Worm (Caenorhabditis elegans): ENCODE results near the gene C05D12.2.

C05D12.2 gene

DNA sequence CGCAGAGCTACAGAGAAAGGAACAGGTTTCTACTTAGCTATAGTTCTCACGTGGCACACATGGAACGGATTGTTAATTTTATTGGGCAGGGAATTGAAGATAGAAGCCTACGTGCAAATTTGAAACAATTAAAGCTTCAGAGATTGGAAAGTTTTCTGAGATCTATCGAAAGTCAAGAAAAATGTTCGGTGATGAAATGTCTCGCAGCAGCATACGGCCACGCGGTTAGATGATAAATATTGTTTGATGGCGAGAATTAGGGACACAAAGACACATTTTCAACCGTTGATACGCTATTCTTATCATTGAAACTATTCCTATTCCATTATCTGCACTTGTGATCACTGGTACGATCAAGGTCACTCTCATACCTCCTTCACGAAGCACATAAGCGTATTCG, 54.4 kb downstream of the C05D12.2 start:
- TF ChIP-seq nhr-237 (tag; optimal IDR thresholded peaks at IDR 0.05), result no peak
- peak; percentile 7 for TF ChIP-seq elt-3 (tag; optimal IDR thresholded peaks at IDR 0.05)

All from whole organism, mixed stage, embryonic.